Fruit fly (Drosophila melanogaster) whole organism, embryonic: Measurements from ENCODE around the gene Gnf1.

Experiments
- Bgb ChIP-seq: fragments of 200-800 bp; sonication (Bioruptor generic); IDR thresholded peaks from 2 replicates; pipeline ENCODE4 v1.3.6; 2022; ENCODE audit warnings: missing biosample characterization, missing genetic modification characterization; ENCODE audit not compliant: partially characterized antibody
- Blimp-1 ChIP-seq: fragments of 200-800 bp; sonication (Bioruptor generic); optimal IDR thresholded peaks from 3 replicates; lab custom pipeline; 2018; ENCODE audit warnings: missing biosample characterization, missing genetic modification characterization, mild to moderate bottlenecking, moderate library complexity, missing genetic modification reagents
- CG10267 ChIP-seq: fragments of 200-800 bp; sonication (Bioruptor generic); optimal IDR thresholded peaks from 2 replicates; lab custom pipeline; 2018; ENCODE audit warnings: missing biosample characterization, mild to moderate bottlenecking, missing genetic modification characterization, moderate library complexity
- CG10462 ChIP-seq: fragments of 200-800 bp; sonication (Bioruptor generic); optimal IDR thresholded peaks from 2 replicates; lab custom pipeline; 2016; ENCODE audit warnings: missing biosample characterization, missing genetic modification characterization
- CG10543 ChIP-seq: fragments of 200-800 bp; sonication (Bioruptor generic); optimal IDR thresholded peaks from 3 replicates; lab custom pipeline; 2017; ENCODE audit warnings: missing biosample characterization, mild to moderate bottlenecking, missing genetic modification characterization, moderate library complexity
- CG10979 ChIP-seq: fragments of 200-800 bp; sonication (Bioruptor generic); optimal IDR thresholded peaks from 2 replicates; lab custom pipeline; 2018; ENCODE audit warnings: missing biosample characterization, mild to moderate bottlenecking, missing genetic modification characterization, moderate library complexity
- CG11398 ChIP-seq: fragments of 200-800 bp; sonication (Bioruptor generic); optimal IDR thresholded peaks from 2 replicates; lab custom pipeline; 2016; ENCODE audit warnings: missing biosample characterization, missing genetic modification characterization
- CG11504 ChIP-seq: fragments of 200-800 bp; sonication (Bioruptor generic); optimal IDR thresholded peaks from 3 replicates; lab custom pipeline; 2019; ENCODE audit warnings: missing biosample characterization, mild to moderate bottlenecking, missing genetic modification characterization, moderate library complexity
- CG11696 ChIP-seq: fragments of 200-800 bp; sonication (Bioruptor generic); IDR thresholded peaks from 2 replicates; pipeline ENCODE4 v1.3.6; 2022; ENCODE audit warnings: missing biosample characterization, missing genetic modification characterization
- CG16779 ChIP-seq: fragments of 200-800 bp; sonication (Bioruptor generic); IDR thresholded peaks from 2 replicates; pipeline ENCODE4 v1.3.6; 2022; ENCODE audit warnings: missing biosample characterization, missing genetic modification characterization
- CG18599 ChIP-seq: fragments of 200-800 bp; sonication (Bioruptor generic); optimal IDR thresholded peaks from 3 replicates; lab custom pipeline; 2017; ENCODE audit warnings: missing biosample characterization, missing genetic modification characterization, mild to moderate bottlenecking, moderate library complexity, missing genetic modification reagents
- CG3847 ChIP-seq: fragments of 200-800 bp; sonication (Bioruptor generic); IDR thresholded peaks from 2 replicates; pipeline ENCODE4 v1.3.6; 2022; ENCODE audit warnings: missing biosample characterization, missing genetic modification characterization
- CG4328 ChIP-seq: fragments of 200-800 bp; sonication (Bioruptor generic); optimal IDR thresholded peaks from 3 replicates; lab custom pipeline; 2017; ENCODE audit warnings: missing biosample characterization, missing genetic modification reagents, missing genetic modification characterization
- CG6254 ChIP-seq: fragments of 200-800 bp; sonication (Bioruptor generic); optimal IDR thresholded peaks from 3 replicates; lab custom pipeline; 2017; ENCODE audit warnings: mild to moderate bottlenecking, missing biosample characterization, missing genetic modification reagents, missing genetic modification characterization
- CG6689 ChIP-seq: fragments of 200-800 bp; sonication (Bioruptor generic); IDR thresholded peaks from 2 replicates; pipeline ENCODE4 v1.3.6; 2022; ENCODE audit warnings: missing biosample characterization, missing genetic modification characterization
- CG7839 ChIP-seq: fragments of 200-800 bp; sonication (Bioruptor generic); optimal IDR thresholded peaks from 3 replicates; lab custom pipeline; 2018; ENCODE audit warnings: missing biosample characterization, mild to moderate bottlenecking, missing genetic modification characterization, moderate library complexity
- D19A ChIP-seq: fragments of 200-800 bp; optimal IDR thresholded peaks from 3 replicates; lab custom pipeline; 2019; ENCODE audit warnings: missing biosample characterization, mild to moderate bottlenecking, missing genetic modification characterization, moderate library complexity
- Dip2 ChIP-seq: fragments of 200-800 bp; sonication (Bioruptor generic); IDR thresholded peaks from 2 replicates; pipeline ENCODE4 v1.3.6; 2022; ENCODE audit warnings: missing biosample characterization, missing genetic modification characterization
- E2f2 ChIP-seq: fragments of 200-800 bp; sonication (Bioruptor generic); IDR thresholded peaks from 2 replicates; pipeline ENCODE4 v1.3.6; 2022; ENCODE audit warnings: missing biosample characterization, missing genetic modification characterization
- Gsc ChIP-seq: fragments of 200-800 bp; sonication (Bioruptor generic); IDR thresholded peaks from 2 replicates; pipeline ENCODE4 v1.3.6; 2022; ENCODE audit warnings: missing biosample characterization, missing genetic modification characterization
- Kr ChIP-seq: fragments of 200-800 bp; sonication (Bioruptor generic); optimal IDR thresholded peaks from 2 replicates; lab custom pipeline; 2017; ENCODE audit warnings: missing biosample characterization, mild to moderate bottlenecking, missing genetic modification characterization
- Lim3 ChIP-seq: fragments of 200-800 bp; sonication (Bioruptor generic); IDR thresholded peaks from 2 replicates; pipeline ENCODE4 v1.3.6; 2022; ENCODE audit warnings: missing biosample characterization, missing genetic modification characterization
- Myb ChIP-seq: fragments of 200-800 bp; sonication (Bioruptor generic); optimal IDR thresholded peaks from 2 replicates; lab custom pipeline; 2016; ENCODE audit warnings: missing biosample characterization, missing genetic modification characterization
- NFAT ChIP-seq: fragments of 200-800 bp; sonication (Bioruptor generic); IDR thresholded peaks from 2 replicates; pipeline ENCODE4 v1.3.6; 2022; ENCODE audit warnings: missing biosample characterization, missing genetic modification characterization
- Rx ChIP-seq: fragments of 200-800 bp; sonication (Bioruptor generic); IDR thresholded peaks from 2 replicates; pipeline ENCODE4 v1.3.6; 2022; ENCODE audit warnings: missing biosample characterization, missing genetic modification characterization
- Sin3A ChIP-seq: fragments of >200 bp; optimal IDR thresholded peaks from 2 replicates; lab custom pipeline; 2018
- Tbp ChIP-seq: fragments of >200 bp; optimal IDR thresholded peaks from 2 replicates; lab custom pipeline; 2018; ENCODE audit warnings: missing biosample characterization, missing genetic modification characterization
- Xrp1 ChIP-seq: fragments of 200-800 bp; sonication (Bioruptor generic); IDR thresholded peaks from 2 replicates; pipeline ENCODE4 v1.3.6; 2022; ENCODE audit warnings: missing biosample characterization, missing genetic modification characterization
- amos ChIP-seq: fragments of 200-800 bp; sonication (Bioruptor generic); IDR thresholded peaks from 2 replicates; pipeline ENCODE4 v1.3.6; 2022; ENCODE audit warnings: missing biosample characterization, missing genetic modification characterization; ENCODE audit not compliant: partially characterized antibody
- gsb ChIP-seq: fragments of 200-800 bp; sonication (Bioruptor generic); IDR thresholded peaks from 2 replicates; pipeline ENCODE4 v1.3.6; 2022; ENCODE audit warnings: missing biosample characterization, missing genetic modification characterization
- insv ChIP-seq, 2 experiments: fragments of 200-800 bp; sonication (Bioruptor generic); optimal IDR thresholded peaks; 3 replicates each; lab custom pipeline; 2016 to 2018; ENCODE audit warnings: missing biosample characterization in 2 of 2, missing genetic modification characterization in 2 of 2
- inv ChIP-seq: fragments of 200-800 bp; sonication (Bioruptor generic); IDR thresholded peaks from 2 replicates; pipeline ENCODE4 v1.3.6; 2022; ENCODE audit warnings: missing biosample characterization, missing genetic modification characterization; ENCODE audit not compliant: partially characterized antibody
- kah ChIP-seq: fragments of 200-800 bp; sonication (Bioruptor generic); optimal IDR thresholded peaks from 2 replicates; lab custom pipeline; 2018; ENCODE audit warnings: missing biosample characterization, mild to moderate bottlenecking, missing genetic modification characterization
- lola ChIP-seq, 3 experiments: fragments of >200 bp in 2 of 3; fragments of 200-800 bp in 1 of 3; sonication (Bioruptor generic) in 1 of 3; optimal IDR thresholded peaks; 2 replicates each; lab custom pipeline; 2017 to 2019; ENCODE audit warnings: missing biosample characterization in 3 of 3, missing genetic modification characterization in 3 of 3, mild to moderate bottlenecking in 1 of 3, moderate library complexity in 1 of 3
- maf-S ChIP-seq: fragments of 200-800 bp; sonication (Bioruptor generic); optimal IDR thresholded peaks from 2 replicates; lab custom pipeline; 2016; ENCODE audit warnings: missing biosample characterization, missing genetic modification characterization
- nmo ChIP-seq: fragments of 200-800 bp; sonication (Bioruptor generic); optimal IDR thresholded peaks from 2 replicates; lab custom pipeline; 2018; ENCODE audit warnings: missing biosample characterization, mild to moderate bottlenecking, missing genetic modification characterization, moderate library complexity
- phol ChIP-seq: fragments of 200-800 bp; sonication (Bioruptor generic); optimal IDR thresholded peaks from 3 replicates; lab custom pipeline; 2018; ENCODE audit warnings: missing biosample characterization, mild to moderate bottlenecking, missing genetic modification characterization, moderate library complexity
- sna ChIP-seq: fragments of 200-800 bp; sonication (Bioruptor generic); IDR thresholded peaks from 2 replicates; pipeline ENCODE4 v1.3.6; 2022; ENCODE audit warnings: missing biosample characterization, missing genetic modification characterization; ENCODE audit not compliant: partially characterized antibody
- sqz ChIP-seq: fragments of 200-800 bp; sonication (Bioruptor generic); optimal IDR thresholded peaks from 3 replicates; lab custom pipeline; 2018; ENCODE audit warnings: missing biosample characterization, mild to moderate bottlenecking, missing genetic modification characterization
- tin ChIP-seq: fragments of 200-800 bp; sonication (Bioruptor generic); optimal IDR thresholded peaks from 3 replicates; lab custom pipeline; 2016; ENCODE audit warnings: missing biosample characterization, missing genetic modification characterization
- tll ChIP-seq, 2 experiments: fragments of 200-800 bp in 1 of 2; fragments of >200 bp in 1 of 2; sonication (Bioruptor generic) in 1 of 2; optimal IDR thresholded peaks; 2 replicates each; lab custom pipeline; 2017 to 2019; ENCODE audit warnings: missing biosample characterization in 2 of 2, missing genetic modification characterization in 2 of 2, mild to moderate bottlenecking in 1 of 2, moderate library complexity in 1 of 2
- trem ChIP-seq: fragments of 200-800 bp; optimal IDR thresholded peaks from 3 replicates; lab custom pipeline; 2019; ENCODE audit warnings: missing biosample characterization, mild to moderate bottlenecking, missing genetic modification characterization, moderate library complexity
- unc-4 ChIP-seq: fragments of 200-800 bp; sonication (Bioruptor generic); IDR thresholded peaks from 2 replicates; pipeline ENCODE4 v1.3.6; 2022; ENCODE audit warnings: missing biosample characterization, missing genetic modification characterization; ENCODE audit not compliant: partially characterized antibody
- unpg ChIP-seq: fragments of 200-800 bp; sonication (Bioruptor generic); optimal IDR thresholded peaks from 3 replicates; lab custom pipeline; 2018; ENCODE audit warnings: missing biosample characterization, mild to moderate bottlenecking, missing genetic modification characterization, moderate library complexity
- vfl ChIP-seq: fragments of 200-800 bp; sonication (Bioruptor generic); optimal IDR thresholded peaks from 2 replicates; lab custom pipeline; 2016; ENCODE audit warnings: missing biosample characterization, missing genetic modification characterization
- wek ChIP-seq: fragments of 200-800 bp; sonication (Bioruptor generic); optimal IDR thresholded peaks from 3 replicates; lab custom pipeline; 2018; ENCODE audit warnings: missing biosample characterization, mild to moderate bottlenecking, missing genetic modification characterization, moderate library complexity
- yki ChIP-seq: fragments of >200 bp; optimal IDR thresholded peaks from 3 replicates; lab custom pipeline; 2018
- zen2 ChIP-seq: fragments of 200-800 bp; sonication (Bioruptor generic); IDR thresholded peaks from 3 replicates; pipeline ENCODE4 v1.3.6; 2022; ENCODE audit warnings: missing biosample characterization, missing genetic modification characterization; ENCODE audit not compliant: partially characterized antibody

Gnf1 gene

DNA sequence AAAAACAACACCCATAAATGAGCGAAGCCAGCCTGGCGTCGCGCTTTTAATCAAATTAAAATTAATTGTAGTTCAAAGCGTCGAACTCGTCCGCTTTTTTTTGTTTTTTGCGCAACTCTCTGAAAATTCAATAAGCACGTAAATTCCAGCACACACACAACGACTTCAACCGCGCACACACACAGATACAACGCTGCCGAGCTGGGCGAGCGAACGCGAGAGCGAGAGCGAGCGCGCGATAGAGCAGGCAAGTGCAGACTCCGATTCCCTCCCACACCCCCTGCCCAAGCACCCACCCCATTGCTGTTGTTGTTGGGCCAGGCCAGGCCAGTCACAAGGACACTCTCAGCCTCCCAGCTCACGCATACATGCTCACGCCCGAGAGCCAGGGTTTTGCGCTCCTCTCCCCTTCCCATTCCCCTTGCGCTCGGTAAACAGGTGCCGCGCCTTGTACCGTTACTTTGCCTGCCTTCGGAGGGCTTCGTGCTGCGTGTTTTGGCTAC lies 4.5 kb downstream of the Gnf1 start (continued):
- TF ChIP-seq CG11696 (GFP tag; lab: Robert Waterston, UW) (no peak), CG6254 (no peak), inv (GFP tag; lab: Robert Waterston, UW) (no peak; the same call in 1 of the 2 replicates), maf-S (no peak), unc-4 (GFP tag; lab: Robert Waterston, UW) (no peak), CG10462 (GFP tag; lab: Kevin White, UChicago) (no peak), Dip2 (GFP tag; lab: Robert Waterston, UW) (no peak), tll (GFP tag; optimal IDR thresholded peaks at IDR 0.05; lab: Kevin White, UChicago) (no peak), Bgb (GFP tag; lab: Robert Waterston, UW) (peak; percentile 9; the same call in 1 of the 2 replicates), E2f2 (GFP tag; lab: Robert Waterston, UW) (no peak), Gsc (GFP tag; lab: Robert Waterston, UW) (no peak), NFAT (GFP tag; lab: Robert Waterston, UW) (no peak), CG4328 (GFP tag; lab: Kevin White, UChicago) (no peak), D19A (tag; lab: Kevin White, UChicago) (no peak)
- TF ChIP-seq, all 482 proteins: peak for 67

DNA sequence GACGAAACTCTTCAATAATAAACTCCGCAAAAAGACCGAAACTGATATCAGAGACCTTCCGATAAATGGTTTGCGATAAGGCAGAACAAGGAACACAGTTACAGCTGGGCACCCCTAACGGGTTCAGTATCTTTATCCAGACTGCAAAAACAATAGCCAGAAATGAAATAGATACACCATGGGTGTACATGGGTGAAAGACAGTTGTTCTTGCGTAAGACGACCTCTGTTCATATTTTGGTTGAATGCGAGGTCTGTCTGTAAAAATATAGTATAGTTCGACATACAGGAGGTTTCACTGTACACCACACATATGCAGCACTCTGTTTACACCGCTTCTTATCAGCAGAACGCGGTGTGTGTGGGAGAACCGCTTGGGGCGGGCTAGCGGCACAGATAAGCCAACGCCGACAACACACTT lies 5.7 kb downstream of the Gnf1 start:
- TF ChIP-seq CG10543 (GFP tag; lab: Kevin White, UChicago), result peak; percentile 95
- TF ChIP-seq insv (GFP tag; optimal IDR thresholded peaks at IDR 0.05; lab: Kevin White, UChicago), result no peak
- TF ChIP-seq CG7839, result peak; percentile 69
- no peak for TF ChIP-seq Tbp (GFP tag; lab: Kevin White, UChicago)
- peak; percentile 30 for TF ChIP-seq sqz (GFP tag; lab: Kevin White, UChicago)
- no peak for TF ChIP-seq trem (tag; lab: Kevin White, UChicago)
- no peak for TF ChIP-seq CG11696 (GFP tag; lab: Robert Waterston, UW)
- TF ChIP-seq Lim3, result no peak
- TF ChIP-seq zen2 (GFP tag; lab: Robert Waterston, UW), result no peak
- peak; percentile 28 for TF ChIP-seq CG10267 (tag; lab: Kevin White, UChicago)
- peak in 1 of 3 experiments; percentile 24 for TF ChIP-seq lola (GFP tag; optimal IDR thresholded peaks at IDR 0.05; lab: Kevin White, UChicago)
- no peak for TF ChIP-seq Kr
- TF ChIP-seq yki (lab: Kevin White, UChicago), result no peak
- TF ChIP-seq CG11398, result no peak
- peak; percentile 10; the same call in 1 of the 2 replicates for TF ChIP-seq amos (GFP tag; lab: Robert Waterston, UW)
- TF ChIP-seq sna (GFP tag; lab: Robert Waterston, UW), result no peak
- TF ChIP-seq CG16779 (GFP tag; lab: Robert Waterston, UW), result peak; percentile 11; the same call in 1 of the 2 replicates
- peak; percentile 68 for TF ChIP-seq Xrp1 (GFP tag; lab: Robert Waterston, UW)
- peak; percentile 37 for TF ChIP-seq vfl (GFP tag; lab: Kevin White, UChicago)
- peak; percentile 57 for TF ChIP-seq nmo
- peak; percentile 48 for TF ChIP-seq phol
- TF ChIP-seq CG3847, result peak; percentile 62
- TF ChIP-seq inv (GFP tag; lab: Robert Waterston, UW), result no peak
- peak; percentile 63 for TF ChIP-seq wek (GFP tag; lab: Kevin White, UChicago)
- TF ChIP-seq Myb (GFP tag; lab: Kevin White, UChicago), result peak; percentile 30
- TF ChIP-seq Blimp-1 (GFP tag; lab: Kevin White, UChicago), result peak; percentile 33
- peak; percentile 69 for TF ChIP-seq CG11504 (tag; lab: Kevin White, UChicago)
- no peak for TF ChIP-seq kah (GFP tag; lab: Kevin White, UChicago)
- TF ChIP-seq unpg (GFP tag; lab: Kevin White, UChicago), result peak; percentile 67
- TF ChIP-seq Rx, result 0 out of 2 replicates have a peak, but pooled peaks have one; percentile 7
- 0 out of 2 replicates have a peak, but pooled peaks have one; percentile 43 for TF ChIP-seq gsb
- TF ChIP-seq CG18599 (GFP tag; lab: Kevin White, UChicago), result peak; percentile 88
- TF ChIP-seq tin (GFP tag; lab: Kevin White, UChicago), result peak; percentile 55
- peak; percentile 47 for TF ChIP-seq CG10979 (tag; lab: Kevin White, UChicago)
- no peak for TF ChIP-seq Sin3A
- peak; percentile 56 for TF ChIP-seq CG6689 (GFP tag; lab: Robert Waterston, UW)
